Worm (Caenorhabditis elegans): ENCODE data around the gene Y110A2AL.6.

Gene Y110A2AL.6

ce11 chrII:2885518-2886449 lies 44.4 kb upstream of the Y110A2AL.6 start:
- no peak for TF ChIP-seq unc-39 (tag; optimal IDR thresholded peaks at IDR 0.05)
- no peak for TF ChIP-seq fkh-2 (tag; optimal IDR thresholded peaks at IDR 0.05)
- no peak for TF ChIP-seq nfya-1 (tag; optimal IDR thresholded peaks at IDR 0.05; ENCODE audit: insufficient read depth)
- TF ChIP-seq pha-4 (tag; optimal IDR thresholded peaks at IDR 0.05): no peak
- no peak for TF ChIP-seq egl-27 (tag; optimal IDR thresholded peaks at IDR 0.05)
- no peak for TF ChIP-seq tbx-2 (tag; optimal IDR thresholded peaks at IDR 0.05)
- TF ChIP-seq nhr-43 (tag; optimal IDR thresholded peaks at IDR 0.05; ENCODE audit: poor library complexity, severe bottlenecking): no peak
- TF ChIP-seq ceh-28 (tag; optimal IDR thresholded peaks at IDR 0.05): peak; percentile 94

- no peak for TF ChIP-seq ztf-11 (tag; optimal IDR thresholded peaks at IDR 0.05)
- no peak for TF ChIP-seq lsy-12 (tag; optimal IDR thresholded peaks at IDR 0.05)
- no peak for TF ChIP-seq ZK546.5 (tag; optimal IDR thresholded peaks at IDR 0.05)
- no peak for TF ChIP-seq R02D3.7 (tag; optimal IDR thresholded peaks at IDR 0.05)
- no peak for TF ChIP-seq ceh-82 (tag; optimal IDR thresholded peaks at IDR 0.05)
- TF ChIP-seq ama-1 (optimal IDR thresholded peaks at IDR 0.05): no peak
- TF ChIP-seq pqm-1 (tag; optimal IDR thresholded peaks at IDR 0.05): no peak
- no peak for TF ChIP-seq hmg-11 (tag; optimal IDR thresholded peaks at IDR 0.05)
- TF ChIP-seq snpc-4 (tag; optimal IDR thresholded peaks at IDR 0.05): no peak
These were observed 43.4 kb upstream of the Y110A2AL.6 start, which contains the start of gene pigw-1 for ce11 chrII:2884810-2885209. Gene pigw-1 (minus strand): TSS chrII:2884910.

DNA sequence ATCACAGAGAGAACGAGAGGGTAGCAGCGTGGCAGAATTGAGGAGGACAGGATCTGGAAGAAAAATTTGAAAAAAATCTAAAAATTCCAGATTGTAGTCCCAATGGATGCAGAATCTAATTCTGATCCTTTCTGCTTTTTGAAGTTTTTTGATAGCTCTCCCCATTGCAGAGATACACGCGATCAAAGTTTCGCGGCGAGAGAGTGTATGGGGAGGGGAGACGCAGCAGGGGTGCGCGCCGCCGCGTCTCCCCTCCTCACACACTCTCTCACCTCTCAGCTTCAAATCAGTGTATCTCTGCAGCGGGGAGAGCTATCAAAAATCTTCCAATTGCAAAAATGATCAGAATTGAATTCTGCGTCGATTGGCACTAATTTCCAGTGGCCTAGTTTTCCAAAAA lies 39.7 kb upstream of the Y110A2AL.6 start:
- TF ChIP-seq egl-27 (tag; optimal IDR thresholded peaks at IDR 0.05): no peak
- no peak for TF ChIP-seq ceh-28 (tag; optimal IDR thresholded peaks at IDR 0.05)
- TF ChIP-seq tbx-2 (tag; optimal IDR thresholded peaks at IDR 0.05): no peak
- no peak for TF ChIP-seq nhr-12 (tag; optimal IDR thresholded peaks at IDR 0.05)
- no peak for TF ChIP-seq lin-15B (tag; optimal IDR thresholded peaks at IDR 0.05)
- TF ChIP-seq ceh-16 (tag; optimal IDR thresholded peaks at IDR 0.05): no peak
- no peak for TF ChIP-seq R02D3.7 (tag; optimal IDR thresholded peaks at IDR 0.05)
- TF ChIP-seq fkh-10 (GFP tag; optimal IDR thresholded peaks at IDR 0.05): no peak
- no peak for TF ChIP-seq ceh-82 (tag; optimal IDR thresholded peaks at IDR 0.05)
- TF ChIP-seq elt-2 (tag; optimal IDR thresholded peaks at IDR 0.05): no peak
- no peak for TF ChIP-seq lin-39 (tag; optimal IDR thresholded peaks at IDR 0.05)
- TF ChIP-seq nhr-43 (tag; optimal IDR thresholded peaks at IDR 0.05; ENCODE audit: poor library complexity, severe bottlenecking): no peak
- no peak for TF ChIP-seq ztf-11 (tag; optimal IDR thresholded peaks at IDR 0.05)
- no peak for TF ChIP-seq mdl-1 (tag; optimal IDR thresholded peaks at IDR 0.05)
- no peak for TF ChIP-seq daf-12 (tag; optimal IDR thresholded peaks at IDR 0.05)
- TF ChIP-seq eor-1 (tag; optimal IDR thresholded peaks at IDR 0.05): no peak
- TF ChIP-seq nhr-67 (tag; optimal IDR thresholded peaks at IDR 0.05): no peak
- no peak for TF ChIP-seq ZK546.5 (tag; optimal IDR thresholded peaks at IDR 0.05)
- TF ChIP-seq ama-1 (optimal IDR thresholded peaks at IDR 0.05): no peak
- TF ChIP-seq fkh-2 (tag; optimal IDR thresholded peaks at IDR 0.05): no peak

DNA sequence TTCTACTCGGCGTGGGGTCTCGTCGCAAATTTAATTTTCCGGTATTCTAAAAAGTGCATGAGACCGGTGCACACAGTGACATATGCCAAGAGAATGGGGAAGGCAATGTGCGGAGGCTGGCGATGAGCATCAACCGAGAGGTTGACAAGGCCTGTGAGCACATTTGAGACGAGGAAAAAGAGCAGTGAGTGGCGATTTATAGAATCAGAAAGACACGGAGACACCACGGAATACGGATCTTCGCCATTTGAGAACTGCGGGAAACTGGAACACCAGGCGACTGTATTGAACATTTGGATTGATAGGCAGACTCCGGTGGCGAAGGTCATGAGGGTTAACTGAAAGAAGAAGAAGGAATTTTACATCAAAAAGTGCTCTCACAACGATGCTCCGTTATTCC lies 37.5 kb upstream of the Y110A2AL.6 start:
- no peak for TF ChIP-seq pqm-1 (tag; optimal IDR thresholded peaks at IDR 0.05)

- TF ChIP-seq egl-27 (tag; optimal IDR thresholded peaks at IDR 0.05): no peak
- no peak for TF ChIP-seq lin-39 (tag; optimal IDR thresholded peaks at IDR 0.05)
- no peak for TF ChIP-seq elt-3 (tag; optimal IDR thresholded peaks at IDR 0.05)
- TF ChIP-seq fos-1 (tag; optimal IDR thresholded peaks at IDR 0.05): no peak
- no peak for TF ChIP-seq ceh-16 (tag; optimal IDR thresholded peaks at IDR 0.05)
- TF ChIP-seq fkh-10 (GFP tag; optimal IDR thresholded peaks at IDR 0.05): no peak
- no peak for TF ChIP-seq R02D3.7 (tag; optimal IDR thresholded peaks at IDR 0.05)
- TF ChIP-seq nhr-28 (tag; optimal IDR thresholded peaks at IDR 0.05): no peak
- no peak for TF ChIP-seq daf-12 (tag; optimal IDR thresholded peaks at IDR 0.05)
- TF ChIP-seq pha-4 (tag; optimal IDR thresholded peaks at IDR 0.05): no peak
- no peak for TF ChIP-seq ztf-11 (tag; optimal IDR thresholded peaks at IDR 0.05)
These were observed 33.4 kb upstream of the Y110A2AL.6 start, which contains the start of gene Y110A2AL.1 for ce11 chrII:2874801-2875200. Gene Y110A2AL.1 (plus strand): TSS chrII:2875101.

All from whole organism, L3 larva.